Worm (Caenorhabditis elegans) whole organism, L2 larva: ENCODE results near the gene rho-1.

Source experiments
- dmd-4 ChIP-seq: sonication (generic microtip); optimal IDR thresholded peaks from 2 replicates; lab custom pipeline; 2017; ENCODE audit warnings: missing biosample characterization, missing genetic modification characterization
- lin-13 ChIP-seq: fragments of 150-350 bp; optimal IDR thresholded peaks from 2 replicates; lab custom pipeline; 2014; ENCODE audit warnings: missing biosample characterization, missing genetic modification reagents, missing genetic modification characterization
- nhr-11 ChIP-seq: fragments of 150-350 bp; optimal IDR thresholded peaks from 2 replicates; lab custom pipeline; 2014; ENCODE audit warnings: missing biosample characterization, missing genetic modification characterization
- nhr-12 ChIP-seq: fragments of 150-350 bp; optimal IDR thresholded peaks from 2 replicates; lab custom pipeline; 2014; ENCODE audit warnings: missing biosample characterization, missing genetic modification characterization
- snpc-4 ChIP-seq: fragments of 150-350 bp; optimal IDR thresholded peaks from 2 replicates; lab custom pipeline; 2014; ENCODE audit warnings: missing biosample characterization, missing genetic modification characterization
- ztf-1 ChIP-seq: fragments of 200-800 bp; sonication (Bioruptor generic); conservative IDR thresholded peaks from 2 replicates; pipeline ENCODE4 v1.3.6; 2022; ENCODE audit warnings: missing genetic modification characterization, missing compliant biosample characterization
- ztf-4 ChIP-seq: fragments of 150-350 bp; optimal IDR thresholded peaks from 2 replicates; lab custom pipeline; 2014; ENCODE audit warnings: missing biosample characterization, missing genetic modification characterization

ce11 chrIV:16525018-16525417, 36.2 kb upstream of the rho-1 start:
- TF ChIP-seq snpc-4 (tag; lab: Kevin White, UChicago) (no peak), nhr-11 (tag; lab: Kevin White, UChicago) (no peak), lin-13 (GFP tag; lab: Kevin White, UChicago) (no peak), nhr-12 (tag; lab: Kevin White, UChicago) (no peak), dmd-4 (tag; lab: Kevin White, UChicago) (no peak), ztf-4 (tag; lab: Kevin White, UChicago) (no peak), ztf-1 (GFP tag; lab: Robert Waterston, UW) (no peak)
